Worm (Caenorhabditis elegans) whole organism, L4 larva: Measurements from ENCODE around the gene rop-1.

Experiments used
- D1046.2 ChIP-seq: fragments of 200-800 bp; sonication (Bioruptor generic); IDR thresholded peaks from 2 replicates; pipeline ENCODE4 v1.3.6; 2022; ENCODE audit warnings: missing genetic modification characterization, missing compliant biosample characterization
- F26F4.8 ChIP-seq: fragments of 200-800 bp; sonication (Bioruptor generic); conservative IDR thresholded peaks from 2 replicates; pipeline ENCODE4 v1.3.6; 2022; ENCODE audit warnings: missing genetic modification characterization, missing compliant biosample characterization
- R02D3.7 ChIP-seq: fragments of 150-350 bp; sonication (generic microtip); optimal IDR thresholded peaks from 3 replicates; lab custom pipeline; 2014; ENCODE audit warnings: missing biosample characterization, missing genetic modification characterization
- T26A8.4 ChIP-seq: fragments of 200-800 bp; sonication (Bioruptor generic); IDR thresholded peaks from 2 replicates; pipeline ENCODE4 v1.3.6; 2022; ENCODE audit warnings: missing genetic modification characterization, missing compliant biosample characterization
- Y75B8A.6 ChIP-seq: fragments of 200-800 bp; sonication (Bioruptor generic); IDR thresholded peaks from 2 replicates; pipeline ENCODE4 v1.3.6; 2022; ENCODE audit warnings: missing genetic modification reagents, missing genetic modification characterization, missing compliant biosample characterization
- ZK337.2 ChIP-seq: fragments of 200-800 bp; sonication (Bioruptor generic); IDR thresholded peaks from 2 replicates; pipeline ENCODE4 v1.3.6; 2022; ENCODE audit warnings: missing genetic modification reagents, missing genetic modification characterization, missing compliant biosample characterization
- aha-1 ChIP-seq: fragments of 150-350 bp; peaks from one replicate; lab custom pipeline; 2014; ENCODE audit warnings: missing biosample characterization, missing genetic modification characterization
- ama-1 ChIP-seq: fragments of 150-350 bp; optimal IDR thresholded peaks from 2 replicates; lab custom pipeline; 2014; ENCODE audit warnings: inconsistent platforms, mixed read lengths
- ceh-32 ChIP-seq: sonication (generic microtip); optimal IDR thresholded peaks from 2 replicates; lab custom pipeline; 2016; ENCODE audit warnings: mild to moderate bottlenecking, missing genetic modification characterization, missing compliant biosample characterization; ENCODE audit not compliant: poor library complexity
- ceh-44 ChIP-seq: fragments of 200-800 bp; sonication (Bioruptor generic); IDR thresholded peaks from 2 replicates; pipeline ENCODE4 v1.3.6; 2022; ENCODE audit warnings: missing genetic modification reagents, missing genetic modification characterization, missing compliant biosample characterization
- cey-2 ChIP-seq: sonication (generic microtip); optimal IDR thresholded peaks from 3 replicates; lab custom pipeline; 2017; ENCODE audit warnings: missing genetic modification characterization, mild to moderate bottlenecking, missing compliant biosample characterization, antibody characterized with exemption, borderline replicate concordance; ENCODE audit not compliant: insufficient read depth
- ctbp-1 ChIP-seq: fragments of 200-800 bp; sonication (Bioruptor generic); IDR thresholded peaks from 2 replicates; pipeline ENCODE4 v1.3.6; 2022; ENCODE audit warnings: missing genetic modification reagents, missing genetic modification characterization, missing compliant biosample characterization
- daf-16 ChIP-seq, 3 experiments: sonication (generic microtip); optimal IDR thresholded peaks; 2 replicates each; lab custom pipeline; 2016 to 2017; ENCODE audit warnings: missing genetic modification characterization in 3 of 3, missing genetic modification reagents in 3 of 3, mild to moderate bottlenecking in 2 of 3, missing compliant biosample characterization in 2 of 3, missing biosample characterization in 1 of 3, moderate library complexity in 1 of 3
- dve-1 ChIP-seq: sonication (generic microtip); optimal IDR thresholded peaks from 2 replicates; lab custom pipeline; 2017; ENCODE audit warnings: antibody characterized with exemption, mild to moderate bottlenecking, missing genetic modification characterization, missing compliant biosample characterization; ENCODE audit not compliant: insufficient read depth
- egl-27 ChIP-seq: sonication (generic microtip); optimal IDR thresholded peaks from 3 replicates; lab custom pipeline; 2017; ENCODE audit warnings: missing biosample characterization, missing genetic modification reagents, missing genetic modification characterization
- egl-43 ChIP-seq: fragments of 200-800 bp; sonication (Bioruptor generic); IDR thresholded peaks from 2 replicates; pipeline ENCODE4 v1.3.6; 2022; ENCODE audit warnings: missing genetic modification reagents, missing genetic modification characterization, missing compliant biosample characterization
- gei-8 ChIP-seq: fragments of 200-800 bp; sonication (Bioruptor generic); optimal IDR thresholded peaks from 2 replicates; lab custom pipeline; 2018; ENCODE audit warnings: mild to moderate bottlenecking, missing genetic modification characterization, missing compliant biosample characterization
- lim-7 ChIP-seq: fragments of 200-800 bp; sonication (Bioruptor generic); IDR thresholded peaks from 2 replicates; pipeline ENCODE4 v1.3.6; 2022; ENCODE audit warnings: missing genetic modification characterization, missing compliant biosample characterization
- lin-1 ChIP-seq: fragments of 200-800 bp; sonication (Bioruptor generic); IDR thresholded peaks from 2 replicates; pipeline ENCODE4 v1.3.6; 2022; ENCODE audit warnings: missing genetic modification reagents, missing genetic modification characterization, missing compliant biosample characterization
- lin-15B ChIP-seq: fragments of 150-350 bp; sonication (generic microtip); optimal IDR thresholded peaks from 3 replicates; lab custom pipeline; 2014; ENCODE audit warnings: missing biosample characterization, missing genetic modification characterization
- lin-38 ChIP-seq: fragments of 200-800 bp; sonication (Bioruptor generic); IDR thresholded peaks from 2 replicates; pipeline ENCODE4 v1.3.6; 2022; ENCODE audit warnings: missing genetic modification reagents, missing genetic modification characterization, missing compliant biosample characterization
- lin-39 ChIP-seq: fragments of 150-350 bp; optimal IDR thresholded peaks from 2 replicates; lab custom pipeline; 2014; ENCODE audit warnings: missing biosample characterization, missing genetic modification reagents, missing genetic modification characterization
- lir-3 ChIP-seq: sonication (generic microtip); optimal IDR thresholded peaks from 2 replicates; lab custom pipeline; 2016; ENCODE audit warnings: mild to moderate bottlenecking, missing genetic modification characterization, missing compliant biosample characterization
- lsy-2 ChIP-seq, 2 experiments: fragments of 150-350 bp in 1 of 2; sonication (generic microtip) in 1 of 2; optimal IDR thresholded peaks; 2 replicates each; lab custom pipeline; 2014 to 2017; ENCODE audit warnings: missing biosample characterization in 2 of 2, missing genetic modification characterization in 2 of 2
- mep-1 ChIP-seq: fragments of 150-350 bp; sonication (generic microtip); optimal IDR thresholded peaks from 3 replicates; lab custom pipeline; 2014; ENCODE audit warnings: missing biosample characterization, missing genetic modification characterization
- mxl-2 ChIP-seq: fragments of 200-800 bp; sonication (Bioruptor generic); conservative IDR thresholded peaks from 2 replicates; pipeline ENCODE4 v1.3.6; 2022; ENCODE audit warnings: missing genetic modification reagents, missing genetic modification characterization, missing compliant biosample characterization
- mxl-3 ChIP-seq: fragments of 200-800 bp; sonication (Bioruptor generic); optimal IDR thresholded peaks from 2 replicates; lab custom pipeline; 2018; ENCODE audit warnings: mild to moderate bottlenecking, missing genetic modification characterization, missing compliant biosample characterization
- nhr-11 ChIP-seq: fragments of 150-350 bp; optimal IDR thresholded peaks from 2 replicates; lab custom pipeline; 2014; ENCODE audit warnings: missing biosample characterization, missing genetic modification characterization
- nhr-28 ChIP-seq: fragments of 150-350 bp; optimal IDR thresholded peaks from 2 replicates; lab custom pipeline; 2014; ENCODE audit warnings: missing biosample characterization, missing genetic modification characterization
- nhr-41 ChIP-seq: fragments of 200-800 bp; sonication (Bioruptor generic); IDR thresholded peaks from 2 replicates; pipeline ENCODE4 v1.3.6; 2022; ENCODE audit warnings: missing genetic modification reagents, missing genetic modification characterization, missing compliant biosample characterization
- nhr-42 ChIP-seq: fragments of 200-800 bp; sonication (Bioruptor generic); IDR thresholded peaks from 2 replicates; pipeline ENCODE4 v1.3.6; 2022; ENCODE audit warnings: missing genetic modification characterization, missing compliant biosample characterization
- pha-4 ChIP-seq, 2 experiments: fragments of 150-350 bp in 1 of 2; fragments of 200-800 bp in 1 of 2; sonication (Bioruptor generic) in 1 of 2; IDR thresholded peaks in 1 of 2; optimal IDR thresholded peaks in 1 of 2; 2 replicates each; pipeline versions ENCODE4 v1.3.6 to Lab custom; 2014 to 2022; ENCODE audit warnings: missing genetic modification characterization in 2 of 2, missing genetic modification reagents in 2 of 2, missing biosample characterization in 1 of 2, missing compliant biosample characterization in 1 of 2
- php-3 ChIP-seq: fragments of 200-800 bp; sonication (Bioruptor generic); IDR thresholded peaks from 2 replicates; pipeline ENCODE4 v1.3.6; 2022; ENCODE audit warnings: missing genetic modification reagents, missing genetic modification characterization, missing compliant biosample characterization
- pqm-1 ChIP-seq: sonication (generic microtip); optimal IDR thresholded peaks from 2 replicates; lab custom pipeline; 2017; ENCODE audit warnings: missing biosample characterization, missing genetic modification characterization
- rbr-2 ChIP-seq: sonication (generic microtip); optimal IDR thresholded peaks from 2 replicates; lab custom pipeline; 2016; ENCODE audit warnings: missing genotype, missing genetic modification characterization, missing compliant biosample characterization
- saeg-2 ChIP-seq: fragments of 200-800 bp; sonication (Bioruptor generic); IDR thresholded peaks from 2 replicates; pipeline ENCODE4 v1.3.6; 2022; ENCODE audit warnings: missing genetic modification reagents, missing genetic modification characterization, missing compliant biosample characterization
- spr-1 ChIP-seq: sonication (generic microtip); optimal IDR thresholded peaks from 2 replicates; lab custom pipeline; 2016; ENCODE audit warnings: mild to moderate bottlenecking, missing genetic modification characterization, missing compliant biosample characterization
- tra-1 ChIP-seq: fragments of 200-800 bp; sonication (Bioruptor generic); IDR thresholded peaks from 2 replicates; pipeline ENCODE4 v1.3.6; 2022; ENCODE audit warnings: missing genetic modification reagents, missing genetic modification characterization, missing compliant biosample characterization
- unc-130 ChIP-seq: sonication (generic microtip); optimal IDR thresholded peaks from 2 replicates; lab custom pipeline; 2016; ENCODE audit warnings: missing genetic modification reagents, missing genetic modification characterization, missing compliant biosample characterization
- unc-62 ChIP-seq, 3 experiments: fragments of 150-350 bp in 1 of 3; sonication (generic microtip); optimal IDR thresholded peaks in 2 of 3; peaks in 1 of 3; 1 replicate in 1 of 3; 2 replicates in 2 of 3; lab custom pipeline; 2014 to 2017; ENCODE audit warnings: missing biosample characterization in 3 of 3, missing genetic modification characterization in 3 of 3, missing genetic modification reagents in 3 of 3, missing genotype in 1 of 3
- zip-11 ChIP-seq: fragments of 200-800 bp; sonication (Bioruptor generic); IDR thresholded peaks from 2 replicates; pipeline ENCODE4 v1.3.6; 2022; ENCODE audit warnings: missing genetic modification characterization, missing compliant biosample characterization
- zip-2 ChIP-seq: fragments of 150-350 bp; optimal IDR thresholded peaks from 2 replicates; lab custom pipeline; 2014; ENCODE audit warnings: missing biosample characterization, missing genetic modification characterization

rop-1 gene

DNA sequence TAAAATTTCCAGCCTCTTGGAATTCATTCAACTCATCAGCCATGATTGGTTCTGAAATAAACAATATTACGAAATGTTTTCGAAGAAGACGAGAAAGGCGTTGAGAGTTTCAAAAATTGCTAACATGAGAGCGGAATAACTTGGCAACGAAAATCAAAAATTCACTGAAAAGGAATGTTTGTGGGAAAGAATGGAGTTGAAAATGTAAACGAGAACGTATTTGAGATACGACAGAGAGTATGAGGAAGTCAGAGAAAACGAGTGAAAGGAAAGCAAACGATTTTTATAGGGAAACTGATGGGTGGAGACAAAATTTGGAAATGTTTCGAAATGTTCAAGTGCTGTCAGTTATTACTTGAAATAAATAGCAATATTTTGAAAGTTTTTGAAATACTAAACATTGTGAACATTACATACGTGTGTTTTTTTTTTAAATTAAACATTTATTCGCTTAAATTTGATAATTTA is at the start of gene rop-1:
TSS of gene rop-1 (minus strand) at position 51 of the 468 bp plus-strand sequence.
- TF ChIP-seq pha-4 (GFP tag; IDR thresholded peaks at IDR 0.05; lab: Robert Waterston, UW): no peak
- TF ChIP-seq pha-4 (tag; optimal IDR thresholded peaks at IDR 0.05; lab: Kevin White, UChicago): peak; percentile 68
- TF ChIP-seq zip-2 (tag; lab: Kevin White, UChicago): peak; percentile 94
- no peak for TF ChIP-seq tra-1 (GFP tag; lab: Robert Waterston, UW)
- peak; percentile 12 for TF ChIP-seq pqm-1 (tag; lab: Kevin White, UChicago)
- peak; percentile 59 for TF ChIP-seq ama-1 (lab: Kevin White, UChicago)
- TF ChIP-seq dve-1 (tag; lab: Kevin White, UChicago): peak; percentile 58
- no peak for TF ChIP-seq lin-39 (tag; lab: Kevin White, UChicago)
- TF ChIP-seq daf-16 (GFP tag; optimal IDR thresholded peaks at IDR 0.05; lab: Kevin White, UChicago): no peak
- peak; percentile 64 for TF ChIP-seq daf-16 (tag; optimal IDR thresholded peaks at IDR 0.05; lab: Kevin White, UChicago)
- TF ChIP-seq nhr-28: peak; percentile 37

DNA sequence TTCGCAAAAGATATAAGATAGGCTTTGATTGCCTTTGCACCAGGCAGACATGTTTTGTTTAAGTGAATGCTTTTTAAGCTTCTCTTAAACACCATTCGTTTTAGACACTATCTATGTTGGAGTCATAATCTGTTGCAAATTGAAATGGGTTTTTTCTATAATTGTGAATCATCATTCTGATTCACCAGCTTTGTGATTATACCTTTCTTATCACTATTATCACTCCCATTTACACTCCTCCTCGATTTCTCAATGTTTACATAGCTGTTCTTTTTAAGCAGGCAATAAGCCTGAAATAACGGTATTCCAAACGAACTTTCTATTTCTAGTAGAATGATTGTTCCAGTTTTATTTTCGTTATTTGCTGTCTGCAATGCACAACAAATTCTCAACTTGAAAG is 42.2 kb upstream of the rop-1 start, which contains the start of gene B0024.4:
TSS of gene B0024.4 (plus strand) at position 301 of the 400 bp plus-strand sequence.
- TF ChIP-seq unc-62 (GFP tag; optimal IDR thresholded peaks at IDR 0.05 in 1 of 2; lab: Kevin White, UChicago) (peak in 1 of 2 experiments; percentile 20), unc-62 (tag; optimal IDR thresholded peaks at IDR 0.05; lab: Kevin White, UChicago) (no peak), mxl-2 (no peak), pqm-1 (tag; lab: Kevin White, UChicago) (peak; percentile 15)

DNA sequence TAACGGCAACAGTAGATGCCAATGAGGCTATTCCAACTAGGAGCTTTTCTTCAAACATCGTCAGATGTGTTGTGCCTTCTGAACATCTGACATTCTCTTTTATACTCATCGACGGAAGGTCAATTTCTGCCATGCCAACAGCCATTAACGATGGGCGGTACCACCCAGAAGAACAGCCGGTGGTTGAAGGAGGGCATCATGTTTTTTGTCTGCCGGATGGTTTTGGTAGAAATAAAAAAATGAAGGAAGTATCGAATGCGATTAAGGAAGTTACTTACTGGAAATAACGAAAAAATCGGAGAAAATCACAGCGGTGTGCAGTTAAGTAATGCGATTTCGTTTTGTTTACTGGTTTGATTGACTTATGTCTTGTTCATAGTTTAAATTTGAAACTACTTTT is 39.7 kb upstream of the rop-1 start, which contains the start of gene col-150:
TSS of gene col-150 (minus strand) at position 101 of the 400 bp plus-strand sequence.
- no peak for TF ChIP-seq lin-1 (GFP tag; lab: Robert Waterston, UW)
- no peak for TF ChIP-seq lin-38
- TF ChIP-seq ceh-32: no peak
- no peak for TF ChIP-seq lin-15B (tag; lab: Kevin White, UChicago)
- no peak for TF ChIP-seq mep-1 (tag; lab: Kevin White, UChicago)
- no peak for TF ChIP-seq ZK337.2 (GFP tag; lab: Robert Waterston, UW)
- TF ChIP-seq lin-39 (tag; lab: Kevin White, UChicago): no peak
- TF ChIP-seq Y75B8A.6 (GFP tag; lab: Robert Waterston, UW): no peak
- TF ChIP-seq ctbp-1 (GFP tag; lab: Robert Waterston, UW): no peak
- TF ChIP-seq rbr-2 (tag; lab: Kevin White, UChicago): no peak
- no peak for TF ChIP-seq zip-2 (tag; lab: Kevin White, UChicago)
- no peak for TF ChIP-seq lsy-2 (tag; optimal IDR thresholded peaks at IDR 0.05; lab: Kevin White, UChicago)
- no peak for TF ChIP-seq lim-7 (GFP tag; lab: Robert Waterston, UW)
- no peak for TF ChIP-seq egl-43
- no peak for TF ChIP-seq zip-11 (GFP tag; lab: Robert Waterston, UW)

DNA sequence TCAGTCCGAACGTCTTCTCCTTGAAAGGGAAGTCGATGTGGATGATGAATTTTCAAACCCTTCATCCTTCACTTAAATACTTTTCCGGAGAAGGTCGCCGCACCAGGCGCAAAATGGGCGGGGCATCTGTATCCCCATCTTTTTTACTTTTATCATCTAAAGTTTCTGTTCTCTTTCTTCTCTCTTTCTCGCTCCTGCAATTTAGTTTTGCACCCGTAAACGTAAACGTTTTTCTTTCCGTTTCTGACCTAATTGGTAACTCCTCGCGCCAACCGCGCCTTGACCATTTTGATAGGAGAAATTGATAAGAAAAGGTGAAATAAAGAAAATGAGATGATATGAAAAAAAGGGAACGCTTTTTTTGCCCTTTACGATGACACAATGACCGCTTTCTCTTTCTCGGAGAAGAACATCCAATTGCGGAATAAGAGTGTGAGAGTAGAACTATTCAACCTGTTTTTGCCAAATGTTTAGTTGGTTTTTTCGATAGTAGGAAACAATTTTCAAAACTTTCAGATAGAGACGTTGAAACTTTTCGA is 38.0 kb upstream of the rop-1 start, which contains the start of gene col-149:
TSS of gene col-149 (minus strand) at position 51 of the 539 bp plus-strand sequence.
- TF ChIP-seq mxl-3 (peak; percentile 59), php-3 (GFP tag; lab: Robert Waterston, UW) (no peak), ceh-44 (GFP tag; lab: Robert Waterston, UW) (no peak), lir-3 (tag; lab: Kevin White, UChicago) (no peak), zip-11 (GFP tag; lab: Robert Waterston, UW) (no peak), spr-1 (tag; lab: Kevin White, UChicago) (no peak), egl-43 (no peak), nhr-11 (tag; lab: Kevin White, UChicago) (no peak), egl-27 (tag; lab: Kevin White, UChicago) (no peak), nhr-42 (GFP tag; lab: Robert Waterston, UW) (no peak), nhr-41 (GFP tag; lab: Robert Waterston, UW) (no peak), unc-130 (no peak), gei-8 (GFP tag; lab: Kevin White, UChicago) (no peak), F26F4.8 (GFP tag; lab: Robert Waterston, UW) (no peak), T26A8.4 (GFP tag; lab: Robert Waterston, UW) (no peak), cey-2 (tag; lab: Kevin White, UChicago) (peak; percentile 3), ceh-32 (no peak), saeg-2 (GFP tag; lab: Robert Waterston, UW) (no peak), nhr-28 (peak; percentile 81), D1046.2 (peak; percentile 6; the same call in 1 of the 2 replicates), R02D3.7 (tag; lab: Kevin White, UChicago) (no peak), lin-1 (GFP tag; lab: Robert Waterston, UW) (no peak), aha-1 (tag; lab: Kevin White, UChicago) (peak; percentile 26), lin-15B (tag; lab: Kevin White, UChicago) (no peak)
